Fruit fly (Drosophila melanogaster) whole organism, embryonic: ENCODE data around the gene pigs.
A peak's percentile ranks its signal among the peaks of the same experiment; 100 is the strongest.

Experiments used
- BEAF-32 ChIP-seq: fragments of 200-800 bp; sonication (Bioruptor generic); optimal IDR thresholded peaks from 3 replicates; lab custom pipeline; 2017; ENCODE audit warnings: missing biosample characterization, missing genetic modification characterization, mild to moderate bottlenecking, moderate library complexity, missing genetic modification reagents
- Bdp1 ChIP-seq: fragments of 200-800 bp; sonication (Bioruptor generic); optimal IDR thresholded peaks from 3 replicates; lab custom pipeline; 2016; ENCODE audit warnings: missing biosample characterization, missing genetic modification characterization
- CG10274 ChIP-seq: fragments of 200-800 bp; sonication (Bioruptor generic); optimal IDR thresholded peaks from 3 replicates; lab custom pipeline; 2017; ENCODE audit warnings: missing biosample characterization, mild to moderate bottlenecking, missing genetic modification characterization
- CG10366 ChIP-seq: fragments of 200-800 bp; sonication (Bioruptor generic); IDR thresholded peaks from 2 replicates; pipeline ENCODE4 v1.3.6; 2022; ENCODE audit warnings: missing biosample characterization, missing genetic modification characterization
- CG13775 ChIP-seq: fragments of 200-800 bp; sonication (Bioruptor generic); optimal IDR thresholded peaks from 3 replicates; lab custom pipeline; 2017; ENCODE audit warnings: missing biosample characterization, mild to moderate bottlenecking, missing genetic modification characterization
- CG15011 ChIP-seq: fragments of 200-800 bp; sonication (Bioruptor generic); optimal IDR thresholded peaks from 3 replicates; lab custom pipeline; 2018; ENCODE audit warnings: missing biosample characterization, mild to moderate bottlenecking, missing genetic modification characterization
- CG15601 ChIP-seq: fragments of 200-800 bp; sonication (Bioruptor generic); optimal IDR thresholded peaks from 3 replicates; lab custom pipeline; 2019; ENCODE audit warnings: missing biosample characterization, mild to moderate bottlenecking, missing genetic modification characterization, moderate library complexity
- CG17359 ChIP-seq: fragments of 200-800 bp; sonication (Bioruptor generic); optimal IDR thresholded peaks from 3 replicates; lab custom pipeline; 2018; ENCODE audit warnings: missing biosample characterization, mild to moderate bottlenecking, missing genetic modification characterization, moderate library complexity
- CG1832 ChIP-seq: fragments of 200-800 bp; sonication (Bioruptor generic); optimal IDR thresholded peaks from 2 replicates; lab custom pipeline; 2017; ENCODE audit warnings: missing biosample characterization, mild to moderate bottlenecking, missing genetic modification characterization, inconsistent platforms
- CG2120 ChIP-seq: fragments of 200-800 bp; sonication (Bioruptor generic); optimal IDR thresholded peaks from 3 replicates; lab custom pipeline; 2016; ENCODE audit warnings: missing biosample characterization, missing genetic modification characterization
- CG2129 ChIP-seq: fragments of 200-800 bp; sonication (Bioruptor generic); IDR thresholded peaks from 2 replicates; pipeline ENCODE4 v1.3.6; 2022; ENCODE audit warnings: missing biosample characterization, missing genetic modification characterization; ENCODE audit not compliant: partially characterized antibody
- CG3163 ChIP-seq: fragments of 200-800 bp; sonication (Bioruptor generic); optimal IDR thresholded peaks from 3 replicates; lab custom pipeline; 2016; ENCODE audit warnings: missing biosample characterization, missing genetic modification characterization
- CG32767 ChIP-seq: fragments of 200-800 bp; sonication (Bioruptor generic); IDR thresholded peaks from 2 replicates; pipeline ENCODE4 v1.3.6; 2022; ENCODE audit warnings: missing biosample characterization, missing genetic modification characterization
- CG4360 ChIP-seq: fragments of 200-800 bp; sonication (Bioruptor generic); IDR thresholded peaks from 2 replicates; pipeline ENCODE4 v1.3.6; 2022; ENCODE audit warnings: missing biosample characterization, missing genetic modification characterization
- CG7963 ChIP-seq: fragments of 200-800 bp; sonication (Bioruptor generic); IDR thresholded peaks from 3 replicates; pipeline ENCODE4 v1.3.6; 2022; ENCODE audit warnings: missing biosample characterization, missing genetic modification characterization; ENCODE audit not compliant: partially characterized antibody
- CG8478 ChIP-seq: fragments of >200 bp; optimal IDR thresholded peaks from 2 replicates; lab custom pipeline; 2018
- CG9727 ChIP-seq: fragments of 200-800 bp; sonication (Bioruptor generic); optimal IDR thresholded peaks from 3 replicates; lab custom pipeline; 2017; ENCODE audit warnings: missing biosample characterization, mild to moderate bottlenecking, missing genetic modification characterization
- CTCF ChIP-seq: fragments of 200-800 bp; sonication (Bioruptor generic); optimal IDR thresholded peaks from 2 replicates; lab custom pipeline; 2017; ENCODE audit warnings: missing biosample characterization, mild to moderate bottlenecking, missing genetic modification characterization, moderate library complexity
- Drgx ChIP-seq: fragments of 200-800 bp; sonication (Bioruptor generic); IDR thresholded peaks from 2 replicates; pipeline ENCODE4 v1.3.6; 2022; ENCODE audit warnings: missing biosample characterization, missing genetic modification characterization
- HLH3B ChIP-seq: fragments of 200-800 bp; sonication (Bioruptor generic); IDR thresholded peaks from 2 replicates; pipeline ENCODE4 v1.3.6; 2022; ENCODE audit warnings: missing biosample characterization, missing genetic modification characterization
- Kr ChIP-seq: fragments of 200-800 bp; sonication (Bioruptor generic); optimal IDR thresholded peaks from 2 replicates; lab custom pipeline; 2017; ENCODE audit warnings: missing biosample characterization, mild to moderate bottlenecking, missing genetic modification characterization
- Med ChIP-seq: fragments of 200-800 bp; sonication (Bioruptor generic); peaks from one replicate; lab custom pipeline; 2016; ENCODE audit warnings: missing biosample characterization, missing genetic modification characterization, mild to moderate bottlenecking, inconsistent platforms, moderate library complexity
- Poxn ChIP-seq: fragments of 200-800 bp; sonication (Bioruptor generic); IDR thresholded peaks from 2 replicates; pipeline ENCODE4 v1.3.6; 2022; ENCODE audit warnings: missing biosample characterization, missing genetic modification characterization
- Sox102F ChIP-seq: fragments of 200-800 bp; sonication (Bioruptor generic); optimal IDR thresholded peaks from 2 replicates; lab custom pipeline; 2018; ENCODE audit warnings: missing biosample characterization, mild to moderate bottlenecking, missing genetic modification characterization, moderate library complexity
- Trl ChIP-seq, 3 experiments: fragments of >200 bp in 2 of 3; fragments of 200-800 bp in 1 of 3; sonication (Bioruptor generic) in 1 of 3; optimal IDR thresholded peaks; 2 replicates in 1 of 3; 3 replicates in 2 of 3; lab custom pipeline; 2016 to 2017; ENCODE audit warnings: missing biosample characterization in 1 of 3, missing genetic modification characterization in 1 of 3
- bbx ChIP-seq: fragments of 200-800 bp; sonication (Bioruptor generic); IDR thresholded peaks from 2 replicates; pipeline ENCODE4 v1.3.6; 2022; ENCODE audit warnings: missing biosample characterization, missing genetic modification characterization; ENCODE audit not compliant: partially characterized antibody
- bsh ChIP-seq, 2 experiments: fragments of 200-800 bp; sonication (Bioruptor generic); optimal IDR thresholded peaks; 2 replicates each; lab custom pipeline; 2017 to 2018; ENCODE audit warnings: mild to moderate bottlenecking in 2 of 2, missing biosample characterization in 2 of 2, missing genetic modification characterization in 2 of 2, moderate library complexity in 1 of 2
- chinmo ChIP-seq: fragments of 200-800 bp; sonication (Bioruptor generic); IDR thresholded peaks from 4 replicates; pipeline ENCODE4 v1.3.6; 2022; ENCODE audit warnings: missing biosample characterization, missing genetic modification characterization; ENCODE audit not compliant: partially characterized antibody
- ci ChIP-seq: fragments of 200-800 bp; sonication (Bioruptor generic); IDR thresholded peaks from 3 replicates; pipeline ENCODE4 v1.3.6; 2022; ENCODE audit warnings: missing biosample characterization, missing genetic modification characterization
- crol ChIP-seq: fragments of 200-800 bp; sonication (Bioruptor generic); IDR thresholded peaks from 2 replicates; pipeline ENCODE4 v1.3.6; 2022; ENCODE audit warnings: missing biosample characterization, missing genetic modification characterization
- gro ChIP-seq: fragments of 200-800 bp; sonication (Bioruptor generic); optimal IDR thresholded peaks from 2 replicates; lab custom pipeline; 2016; ENCODE audit warnings: missing biosample characterization, missing genetic modification characterization
- lab ChIP-seq: fragments of 200-800 bp; sonication (Bioruptor generic); optimal IDR thresholded peaks from 3 replicates; lab custom pipeline; 2017; ENCODE audit warnings: missing biosample characterization, missing genetic modification characterization, mild to moderate bottlenecking, moderate library complexity, missing genetic modification reagents
- lbe ChIP-seq: fragments of 200-800 bp; sonication (Bioruptor generic); optimal IDR thresholded peaks from 2 replicates; lab custom pipeline; 2016; ENCODE audit warnings: missing biosample characterization, mild to moderate bottlenecking, missing genetic modification characterization
- mld ChIP-seq: fragments of 200-800 bp; sonication (Bioruptor generic); IDR thresholded peaks from 3 replicates; pipeline ENCODE4 v1.3.6; 2022; ENCODE audit warnings: missing biosample characterization, missing genetic modification characterization; ENCODE audit not compliant: partially characterized antibody
- nom ChIP-seq: fragments of 200-800 bp; sonication (Bioruptor generic); optimal IDR thresholded peaks from 2 replicates; lab custom pipeline; 2017; ENCODE audit warnings: missing biosample characterization, missing genetic modification characterization, mild to moderate bottlenecking, moderate library complexity, missing genetic modification reagents
- otp ChIP-seq: fragments of 200-800 bp; sonication (Bioruptor generic); IDR thresholded peaks from 3 replicates; pipeline ENCODE4, ENCODE4 v1.3.6; 2022; ENCODE audit warnings: missing biosample characterization, missing genetic modification characterization
- pan ChIP-seq, 4 experiments: fragments of >200 bp in 3 of 4; fragments of 200-800 bp in 1 of 4; sonication (Bioruptor generic) in 1 of 4; optimal IDR thresholded peaks in 3 of 4; IDR thresholded peaks in 1 of 4; 2 replicates each; pipeline versions ENCODE4 v1.3.6 to Lab custom; 2017 to 2022; ENCODE audit warnings: missing biosample characterization in 2 of 4, missing genetic modification characterization in 2 of 4, mixed read lengths in 1 of 4
- pzg ChIP-seq: fragments of 200-800 bp; sonication (Bioruptor generic); optimal IDR thresholded peaks from 3 replicates; lab custom pipeline; 2018; ENCODE audit warnings: missing biosample characterization, mild to moderate bottlenecking, missing genetic modification characterization, moderate library complexity
- repo ChIP-seq: fragments of 200-800 bp; sonication (Bioruptor generic); optimal IDR thresholded peaks from 2 replicates; lab custom pipeline; 2016; ENCODE audit warnings: missing biosample characterization, missing genetic modification characterization
- sens ChIP-seq: fragments of 200-800 bp; sonication (Bioruptor generic); peaks from one replicate; lab custom pipeline; 2016; ENCODE audit warnings: missing biosample characterization, missing genetic modification characterization
- sob ChIP-seq: fragments of 200-800 bp; sonication (Bioruptor generic); IDR thresholded peaks from 2 replicates; pipeline ENCODE4 v1.3.6; 2022; ENCODE audit warnings: missing biosample characterization, missing genetic modification characterization
- ssp ChIP-seq: fragments of 200-800 bp; sonication (Bioruptor generic); IDR thresholded peaks from 2 replicates; pipeline ENCODE4 v1.3.6; 2022; ENCODE audit warnings: missing biosample characterization, missing genetic modification characterization
- vnd ChIP-seq: fragments of 200-800 bp; sonication (Bioruptor generic); IDR thresholded peaks from 3 replicates; pipeline ENCODE4 v1.3.6; 2022; ENCODE audit warnings: missing biosample characterization, missing genetic modification characterization; ENCODE audit not compliant: partially characterized antibody
- zfh1 ChIP-seq: fragments of 200-800 bp; sonication (Bioruptor generic); IDR thresholded peaks from 3 replicates; pipeline ENCODE4 v1.3.6; 2022; ENCODE audit warnings: missing biosample characterization, missing genetic modification characterization

pigs gene

DNA sequence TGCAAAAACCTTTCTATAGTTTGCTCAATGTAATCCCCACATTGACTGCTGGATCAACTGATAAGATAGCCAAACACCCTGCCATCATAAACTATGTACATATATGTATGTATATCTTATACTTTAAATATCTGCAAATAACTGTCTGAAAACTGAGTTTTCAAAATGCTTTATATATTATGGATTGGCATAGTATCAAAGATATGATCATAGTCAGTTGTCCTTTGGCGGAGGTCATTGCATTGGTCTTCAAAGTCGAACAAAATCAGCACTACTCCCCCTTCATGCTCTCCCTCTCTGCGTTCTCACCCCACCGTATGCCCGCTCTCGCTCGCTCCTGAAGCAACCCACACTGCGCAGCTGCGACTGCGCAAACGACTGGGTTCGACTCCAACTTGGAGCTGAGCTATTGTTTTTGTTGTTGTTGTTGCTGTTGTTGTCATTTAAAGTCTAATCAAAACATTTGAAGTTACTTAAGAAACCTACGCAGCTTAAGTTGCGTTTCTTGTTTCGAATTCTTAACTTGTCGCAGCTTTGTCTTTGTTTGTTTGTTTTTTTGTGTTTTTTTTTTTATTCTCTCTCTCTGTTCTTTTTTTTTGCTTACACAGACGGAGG lies 25.2 kb downstream of the pigs start:
- TF ChIP-seq gro (GFP tag; lab: Kevin White, UChicago) (no peak), CG32767 (GFP tag; lab: Robert Waterston, UW) (no peak), zfh1 (GFP tag; lab: Robert Waterston, UW) (0 out of 3 replicates have a peak, but pooled peaks have one; percentile 24), Trl (optimal IDR thresholded peaks at IDR 0.05; lab: Kevin White, UChicago) (peak; percentile 8 to 30), Trl (GFP tag; optimal IDR thresholded peaks at IDR 0.05; lab: Kevin White, UChicago) (no peak), chinmo (GFP tag; lab: Robert Waterston, UW) (peak; percentile 69; the same call in 1 of the 4 replicates), Sox102F (no peak), CG1832 (GFP tag; lab: Kevin White, UChicago) (peak; percentile 35), crol (GFP tag; lab: Robert Waterston, UW) (peak; percentile 45), otp (GFP tag; lab: Robert Waterston, UW) (0 out of 3 replicates have a peak, but pooled peaks have one; percentile 12), Drgx (GFP tag; lab: Robert Waterston, UW) (peak; percentile 18), sens (GFP tag; lab: Kevin White, UChicago) (peak; percentile 23), bbx (no peak), lab (GFP tag; lab: Kevin White, UChicago) (peak; percentile 4), Med (GFP tag; lab: Kevin White, UChicago) (peak; percentile 29), CG10274 (GFP tag; lab: Kevin White, UChicago) (peak; percentile 86), CG2120 (peak; percentile 6), CG4360 (GFP tag; lab: Robert Waterston, UW) (peak; percentile 65)

DNA sequence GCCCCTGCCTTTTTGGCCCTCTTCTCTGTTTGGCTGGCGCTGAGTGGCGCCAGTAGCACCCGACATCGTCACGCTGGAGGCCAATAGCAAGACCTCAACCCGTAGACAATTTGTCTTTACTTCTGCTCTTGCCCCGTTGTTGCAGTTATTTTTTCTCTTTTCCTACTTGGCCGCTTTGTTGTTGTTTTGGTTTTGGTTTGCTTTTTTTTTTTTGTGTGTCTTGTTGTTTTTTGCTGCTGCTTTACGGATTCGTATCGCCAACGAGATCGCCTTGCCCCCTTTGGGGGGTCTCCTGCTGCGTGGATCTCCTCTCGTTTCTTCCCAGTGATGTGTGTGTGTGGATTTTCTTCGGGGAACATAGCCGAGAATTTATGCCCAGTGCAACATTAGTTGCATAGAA lies 32.0 kb downstream of the pigs start:
- TF ChIP-seq bsh (GFP tag; optimal IDR thresholded peaks at IDR 0.05; lab: Kevin White, UChicago) (peak in 1 of 2 experiments; percentile 69), Drgx (GFP tag; lab: Robert Waterston, UW) (peak; percentile 70), CG9727 (GFP tag; lab: Kevin White, UChicago) (no peak), nom (GFP tag; lab: Kevin White, UChicago) (peak; percentile 66)

DNA sequence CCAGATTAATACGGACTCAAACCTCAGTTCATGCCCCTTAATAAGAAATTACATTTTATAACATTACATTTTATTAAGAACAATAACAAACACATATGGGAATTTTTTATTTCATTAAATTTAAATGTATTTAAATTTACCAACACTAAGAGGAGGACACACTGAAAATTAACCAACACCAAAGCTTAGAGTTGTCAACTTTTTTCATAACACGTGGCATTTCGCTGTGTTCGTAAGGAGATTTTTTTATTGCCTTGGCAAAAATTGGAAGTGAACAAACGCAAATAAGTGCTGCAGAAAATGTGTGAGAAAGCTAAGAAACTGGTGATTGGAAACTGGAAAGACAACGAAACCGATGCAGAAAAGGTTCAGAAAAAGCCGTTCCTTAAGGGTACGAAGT lies 33.8 kb downstream of the pigs start, which contains the start of gene CG14443:
CG14443 (plus strand) TSS at position 301 of the 400 bp plus-strand sequence.
- TF ChIP-seq CG13775 (GFP tag; lab: Kevin White, UChicago) (no peak), vnd (GFP tag; lab: Robert Waterston, UW) (no peak)

DNA sequence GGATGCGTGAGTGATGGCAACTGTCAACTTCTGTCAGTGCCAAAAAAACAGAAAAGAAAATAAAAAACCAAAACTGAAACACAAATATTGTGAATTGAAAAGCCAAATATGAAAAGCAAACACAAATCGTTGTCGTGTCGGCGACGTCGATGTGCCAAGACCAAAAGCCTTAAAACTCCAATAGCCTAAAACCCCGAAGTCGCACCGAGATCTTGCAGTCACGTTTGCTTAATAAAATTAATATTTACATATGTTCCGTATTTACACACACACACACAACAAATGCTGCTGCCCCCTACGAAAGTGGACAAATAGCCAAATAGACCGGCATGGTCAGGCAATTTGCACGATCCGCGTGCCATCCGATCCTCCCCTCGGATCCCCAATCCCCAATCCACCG lies 38.3 kb downstream of the pigs start:
- TF ChIP-seq Drgx (GFP tag; lab: Robert Waterston, UW) (no peak), mld (GFP tag; lab: Robert Waterston, UW) (no peak), CTCF (GFP tag; lab: Kevin White, UChicago) (no peak), Poxn (no peak), CG3163 (GFP tag; lab: Kevin White, UChicago) (no peak), CG2129 (GFP tag; lab: Robert Waterston, UW) (no peak), pan (optimal IDR thresholded peaks at IDR 0.05; lab: Kevin White, UChicago) (no peak), pan (GFP tag; optimal IDR thresholded peaks at IDR 0.05 in 1 of 2, IDR thresholded peaks at IDR 0.05 in 1 of 2) (no peak), Bdp1 (no peak), CG10366 (no peak), repo (GFP tag; lab: Kevin White, UChicago) (no peak), CG8478 (lab: Kevin White, UChicago) (no peak), lbe (no peak), ssp (GFP tag; lab: Robert Waterston, UW) (no peak), HLH3B (GFP tag; lab: Robert Waterston, UW) (peak; percentile 24; the same call in 1 of the 2 replicates), CG7963 (GFP tag; lab: Robert Waterston, UW) (no peak), CG17359 (tag; lab: Kevin White, UChicago) (peak; percentile 47), CG15601 (tag; lab: Kevin White, UChicago) (no peak), sob (GFP tag; lab: Robert Waterston, UW) (peak; percentile 44; the same call in 1 of the 2 replicates), pzg (GFP tag; lab: Kevin White, UChicago) (no peak), ci (GFP tag; lab: Robert Waterston, UW) (no peak), CG15011 (GFP tag; lab: Kevin White, UChicago) (peak; percentile 8), BEAF-32 (GFP tag; lab: Kevin White, UChicago) (no peak), Kr (GFP tag; lab: Kevin White, UChicago) (no peak)
